Worm (Caenorhabditis elegans) whole organism, L2 larva: ENCODE measurements around the gene mboa-3.

Experiments used
- F13H6.1 ChIP-seq: sonication (generic microtip); optimal IDR thresholded peaks from 2 replicates; lab custom pipeline; 2016; ENCODE audit warnings: missing genetic modification characterization, missing compliant biosample characterization
- lin-39 ChIP-seq: fragments of 150-350 bp; optimal IDR thresholded peaks from 2 replicates; lab custom pipeline; 2014; ENCODE audit warnings: missing biosample characterization, missing genetic modification reagents, missing genetic modification characterization
- lsy-2 ChIP-seq, 2 experiments: fragments of 150-350 bp in 1 of 2; sonication (generic microtip) in 1 of 2; optimal IDR thresholded peaks; 2 replicates each; lab custom pipeline; 2014 to 2017; ENCODE audit warnings: missing biosample characterization in 2 of 2, missing genetic modification characterization in 2 of 2

DNA sequence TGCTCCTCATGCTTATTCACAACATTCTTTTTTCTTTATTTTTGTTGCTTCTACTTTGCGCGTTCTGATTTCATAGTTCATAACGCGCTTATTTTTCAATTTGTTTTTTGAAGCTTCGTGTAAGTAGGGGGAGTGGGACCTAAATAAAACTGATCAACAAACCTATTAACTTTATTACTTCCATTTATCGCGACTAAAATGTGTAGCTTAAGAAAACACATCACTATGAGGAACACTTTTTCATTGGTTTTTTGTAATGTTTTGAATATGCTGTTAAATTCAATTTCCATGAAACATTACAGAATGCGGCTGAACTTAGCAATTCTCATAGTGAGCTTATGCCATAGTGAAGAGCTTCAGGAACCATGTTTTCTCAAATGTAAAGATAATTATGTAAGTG, 21.0 kb upstream of the mboa-3 start, which contains the start of gene C54G7.1:
- TF ChIP-seq lin-39 = no peak
- TF ChIP-seq lsy-2 (tag; optimal IDR thresholded peaks at IDR 0.05; lab: Kevin White, UChicago) = no peak
- TF ChIP-seq F13H6.1 (tag; lab: Kevin White, UChicago) = no peak
